Worm (Caenorhabditis elegans): ENCODE measurements around the gene ttyh-1.

ce11 chrX:11324240-11324639 lies 44.3 kb upstream of the ttyh-1 start, which contains the start of gene asm-2:
- TF ChIP-seq ceh-16 (tag; optimal IDR thresholded peaks at IDR 0.05) (no peak), sma-3 (GFP tag; optimal IDR thresholded peaks at IDR 0.05) (no peak), mdl-1 (tag; optimal IDR thresholded peaks at IDR 0.05) (no peak), nhr-237 (tag; optimal IDR thresholded peaks at IDR 0.05) (no peak), zag-1 (tag; optimal IDR thresholded peaks at IDR 0.05) (no peak), egl-27 (tag; optimal IDR thresholded peaks at IDR 0.05) (no peak), ztf-4 (tag; optimal IDR thresholded peaks at IDR 0.05) (no peak)
